Fruit fly (Drosophila melanogaster): Measurements from ENCODE around the gene CG7101.

Gene CG7101

DNA sequence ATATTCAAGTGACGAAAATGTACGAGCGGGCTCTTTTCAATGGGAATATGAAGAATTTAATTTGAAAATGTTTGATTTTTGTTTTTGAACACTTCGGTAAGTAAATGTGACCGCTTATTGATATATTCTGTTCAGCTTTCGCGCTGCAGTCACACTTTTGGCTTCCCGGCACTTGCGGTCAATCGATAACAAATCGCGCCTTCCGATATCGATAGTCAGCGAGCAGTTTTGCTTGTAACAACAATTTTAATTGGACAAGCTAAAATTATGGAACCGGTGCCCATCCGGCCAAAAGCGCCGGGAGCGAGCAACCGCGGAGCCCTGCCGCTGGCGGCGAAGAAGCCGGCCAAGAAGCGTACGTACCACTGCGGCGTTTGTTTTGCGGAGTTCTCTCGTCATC is at the start of gene CG7101:
Gene CG7101, plus strand, starts transcription at position 196 of the 400 bp plus-strand sequence.
- TF ChIP-seq Myc (optimal IDR thresholded peaks at IDR 0.05): no peak
- no peak for TF ChIP-seq insv (optimal IDR thresholded peaks at IDR 0.05)
- no peak for TF ChIP-seq psq (optimal IDR thresholded peaks at IDR 0.05)
- no peak for TF ChIP-seq ttk (optimal IDR thresholded peaks at IDR 0.05)
- no peak for TF ChIP-seq h (optimal IDR thresholded peaks at IDR 0.05)
- TF ChIP-seq Sin3A (optimal IDR thresholded peaks at IDR 0.05): no peak

DNA sequence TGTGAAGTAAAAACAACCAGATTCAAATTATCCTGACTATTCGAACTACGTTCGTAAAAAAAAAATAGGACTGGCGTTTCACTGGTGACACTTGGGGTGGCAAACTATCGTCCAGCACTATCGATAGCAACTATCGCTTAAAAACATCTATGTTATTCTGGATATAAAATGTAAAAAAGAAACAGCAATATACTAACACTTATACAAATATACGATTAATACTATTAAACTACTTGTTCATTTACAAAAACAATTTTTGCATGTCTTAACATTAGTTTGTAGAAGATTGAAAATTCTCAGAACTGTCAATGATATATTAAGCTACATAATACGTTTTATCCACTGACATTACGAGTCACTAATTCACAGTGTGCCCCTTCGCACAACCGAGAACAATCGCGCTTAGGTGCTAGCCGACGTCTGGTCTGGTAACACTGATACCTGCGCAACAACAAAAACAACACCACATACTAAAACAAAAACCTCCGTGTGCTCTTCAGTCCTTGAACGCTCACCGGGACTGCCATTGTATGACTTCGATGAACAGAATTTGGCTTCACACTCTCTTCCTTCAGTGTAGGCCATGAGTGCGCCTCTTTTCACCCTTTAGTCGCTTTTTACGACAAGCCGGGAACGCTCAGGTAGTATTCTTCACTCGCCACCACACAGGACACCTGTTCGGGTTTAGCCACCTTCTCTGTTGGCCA is 46.8 kb upstream of the CG7101 start, which contains the start of gene CG18259:
Gene CG18259, minus strand, starts transcription at position 78 of the 707 bp plus-strand sequence.
- TF ChIP-seq psq (optimal IDR thresholded peaks at IDR 0.05) (no peak), Myc (optimal IDR thresholded peaks at IDR 0.05) (no peak), ttk (optimal IDR thresholded peaks at IDR 0.05) (no peak), Sin3A (optimal IDR thresholded peaks at IDR 0.05) (peak; percentile 85), insv (optimal IDR thresholded peaks at IDR 0.05) (no peak), h (optimal IDR thresholded peaks at IDR 0.05) (no peak)

DNA sequence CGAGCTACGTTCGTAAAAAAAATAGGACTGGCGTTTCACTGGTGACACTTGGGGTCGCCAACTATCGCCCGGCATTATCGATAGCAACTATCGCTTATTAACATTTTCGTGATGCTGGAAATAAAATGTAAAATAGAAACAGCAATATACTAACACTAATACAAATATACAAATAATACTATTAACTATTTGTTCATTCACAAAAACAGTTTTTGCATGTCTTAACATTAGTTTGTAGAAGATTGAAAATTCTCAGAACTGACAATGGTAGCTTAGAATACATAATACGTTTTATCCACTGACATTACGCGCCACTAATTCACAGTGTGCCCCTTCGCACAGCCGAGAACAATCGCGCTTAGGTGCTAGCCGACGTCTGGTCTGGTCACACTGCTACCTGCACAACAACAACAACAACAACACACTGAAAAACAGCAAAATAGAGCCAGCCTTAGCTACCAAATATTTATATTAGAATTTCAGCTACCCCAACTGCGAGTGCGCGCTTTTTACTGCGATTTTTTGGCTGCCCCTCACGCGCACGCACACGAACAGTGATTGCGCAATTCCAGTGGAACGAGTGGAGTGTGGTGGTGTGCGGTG is 42.1 kb upstream of the CG7101 start, which contains the start of the genes CG6961 and S6KL:
Gene CG6961, minus strand, starts transcription at position 68 of the 603 bp plus-strand sequence.
Gene S6KL, plus strand, starts transcription at position 322 of the 603 bp plus-strand sequence.
- TF ChIP-seq ttk (optimal IDR thresholded peaks at IDR 0.05) (no peak), insv (optimal IDR thresholded peaks at IDR 0.05) (no peak), h (optimal IDR thresholded peaks at IDR 0.05) (no peak), Sin3A (optimal IDR thresholded peaks at IDR 0.05) (no peak), psq (optimal IDR thresholded peaks at IDR 0.05) (no peak), Myc (optimal IDR thresholded peaks at IDR 0.05) (no peak)

- TF ChIP-seq insv (optimal IDR thresholded peaks at IDR 0.05) (no peak), Myc (optimal IDR thresholded peaks at IDR 0.05) (no peak), h (optimal IDR thresholded peaks at IDR 0.05) (peak; percentile 63), Sin3A (optimal IDR thresholded peaks at IDR 0.05) (no peak), psq (optimal IDR thresholded peaks at IDR 0.05) (no peak), ttk (optimal IDR thresholded peaks at IDR 0.05) (no peak)
Measured at dm6 chrX:18789353-18790210, 40.8 kb upstream of the CG7101 start.

DNA sequence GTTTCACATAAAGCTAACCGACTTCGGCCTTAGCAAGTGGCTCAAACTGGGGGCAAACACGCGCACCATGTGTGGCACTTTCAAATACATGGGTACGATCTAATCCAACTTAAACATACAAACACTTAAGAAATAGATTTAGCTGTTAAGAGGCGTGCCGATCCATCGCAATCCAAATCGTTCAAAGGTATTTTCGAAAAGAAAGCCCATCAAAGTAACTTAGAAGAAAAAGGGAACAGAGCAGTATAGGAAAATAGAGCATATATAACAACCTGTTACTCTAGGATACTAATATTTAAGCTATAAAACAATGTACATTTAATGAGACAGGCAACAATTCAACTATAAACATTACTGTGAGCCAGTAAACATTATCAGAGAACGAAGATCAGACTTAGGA is 39.0 kb upstream of the CG7101 start, which contains the start of gene Atg101:
Gene Atg101, plus strand, starts transcription at position 301 of the 400 bp plus-strand sequence.
- TF ChIP-seq insv (optimal IDR thresholded peaks at IDR 0.05) (no peak), Sin3A (optimal IDR thresholded peaks at IDR 0.05) (no peak), Myc (optimal IDR thresholded peaks at IDR 0.05) (no peak), h (optimal IDR thresholded peaks at IDR 0.05) (no peak), psq (optimal IDR thresholded peaks at IDR 0.05) (no peak), ttk (optimal IDR thresholded peaks at IDR 0.05) (no peak)

- no peak for TF ChIP-seq Myc (optimal IDR thresholded peaks at IDR 0.05)
- TF ChIP-seq h (optimal IDR thresholded peaks at IDR 0.05): no peak
- no peak for TF ChIP-seq ttk (optimal IDR thresholded peaks at IDR 0.05)
Measured at dm6 chrX:18797567-18797966, 32.8 kb upstream of the CG7101 start, which contains the start of gene bnb. Gene bnb (minus strand): TSS chrX:18797687.

- TF ChIP-seq Myc (optimal IDR thresholded peaks at IDR 0.05): no peak
Measured at dm6 chrX:18799307-18799855, 31.0 kb upstream of the CG7101 start.

DNA sequence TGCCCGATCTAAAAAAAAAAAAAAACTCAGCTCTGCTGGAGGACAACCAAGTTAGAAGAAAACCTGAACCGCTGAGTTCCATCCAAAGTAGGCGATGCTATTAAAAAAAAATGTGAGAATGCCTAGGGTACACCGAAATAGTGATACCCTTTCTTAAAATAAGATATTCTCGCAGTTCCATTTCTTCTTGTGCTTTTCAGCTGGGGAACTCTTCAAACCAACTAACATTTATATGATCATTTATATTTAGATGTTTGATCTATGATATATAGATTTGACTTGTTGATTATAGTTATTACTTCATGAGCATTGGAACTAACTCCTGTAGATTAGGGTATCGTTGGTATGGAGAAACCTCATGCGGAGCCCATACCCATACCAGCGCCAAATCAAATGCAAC is 30.2 kb upstream of the CG7101 start:
- no peak for TF ChIP-seq Sin3A (optimal IDR thresholded peaks at IDR 0.05)
- TF ChIP-seq psq (optimal IDR thresholded peaks at IDR 0.05): no peak
- TF ChIP-seq ttk (optimal IDR thresholded peaks at IDR 0.05): no peak
- TF ChIP-seq h (optimal IDR thresholded peaks at IDR 0.05): no peak
- TF ChIP-seq insv (optimal IDR thresholded peaks at IDR 0.05): no peak
- TF ChIP-seq Myc (optimal IDR thresholded peaks at IDR 0.05): no peak

dm6 chrX:18801293-18801692 is 29.1 kb upstream of the CG7101 start:
- no peak for TF ChIP-seq psq (optimal IDR thresholded peaks at IDR 0.05)
- no peak for TF ChIP-seq insv (optimal IDR thresholded peaks at IDR 0.05)
- TF ChIP-seq Myc (optimal IDR thresholded peaks at IDR 0.05): no peak
- TF ChIP-seq h (optimal IDR thresholded peaks at IDR 0.05): no peak
- TF ChIP-seq ttk (optimal IDR thresholded peaks at IDR 0.05): no peak
- no peak for TF ChIP-seq Sin3A (optimal IDR thresholded peaks at IDR 0.05)

- TF ChIP-seq Myc (optimal IDR thresholded peaks at IDR 0.05) (no peak), h (optimal IDR thresholded peaks at IDR 0.05) (no peak), ttk (optimal IDR thresholded peaks at IDR 0.05) (no peak), Sin3A (optimal IDR thresholded peaks at IDR 0.05) (no peak), psq (optimal IDR thresholded peaks at IDR 0.05) (no peak), insv (optimal IDR thresholded peaks at IDR 0.05) (no peak)
Measured at dm6 chrX:18805036-18805435, 25.4 kb upstream of the CG7101 start.

DNA sequence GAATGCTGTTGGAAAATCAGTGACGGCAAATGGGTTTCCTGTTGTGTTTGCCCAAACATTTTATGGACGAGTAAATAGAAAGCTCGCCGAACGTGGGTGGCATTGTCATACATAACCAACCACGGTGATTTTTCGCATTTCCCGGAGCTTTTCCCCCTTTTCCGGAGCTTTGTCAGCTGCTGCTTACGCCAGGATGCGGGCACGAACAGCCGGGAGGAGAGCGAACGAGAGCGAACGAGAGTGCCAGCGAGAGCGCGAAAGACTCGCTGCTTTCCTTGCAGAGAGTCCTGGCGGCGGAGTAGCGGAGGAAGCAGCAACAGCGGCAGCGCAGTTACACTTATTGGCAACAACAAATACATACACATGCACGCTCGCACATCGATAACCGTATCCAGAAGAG is 24.0 kb upstream of the CG7101 start, which contains the start of gene CG7058:
Gene CG7058, plus strand, starts transcription at position 330 of the 400 bp plus-strand sequence.
- TF ChIP-seq psq (optimal IDR thresholded peaks at IDR 0.05): no peak
- TF ChIP-seq h (optimal IDR thresholded peaks at IDR 0.05): no peak
- TF ChIP-seq ttk (optimal IDR thresholded peaks at IDR 0.05): no peak
- no peak for TF ChIP-seq Sin3A (optimal IDR thresholded peaks at IDR 0.05)
- TF ChIP-seq insv (optimal IDR thresholded peaks at IDR 0.05): no peak
- TF ChIP-seq Myc (optimal IDR thresholded peaks at IDR 0.05): no peak

Measured in Kc167 (cell line).